Fruit fly (Drosophila melanogaster) whole organism, wandering third instar larva: ENCODE results near the gene CG18666.

Experiments used
- Dfd ChIP-seq: fragments of >200 bp; optimal IDR thresholded peaks from 2 replicates; lab custom pipeline; 2017; ENCODE audit warnings: missing biosample characterization, missing genetic modification characterization
- Mio ChIP-seq: sonication (Bioruptor generic); optimal IDR thresholded peaks from 2 replicates; lab custom pipeline; 2016; ENCODE audit warnings: missing biosample characterization, missing genetic modification characterization
- Myc ChIP-seq: fragments of >200 bp; optimal IDR thresholded peaks from 2 replicates; lab custom pipeline; 2017
- brk ChIP-seq: fragments of 200-800 bp; sonication (Bioruptor generic); optimal IDR thresholded peaks from 2 replicates; lab custom pipeline; 2016; ENCODE audit warnings: missing biosample characterization, mild to moderate bottlenecking, missing genetic modification characterization
- dsf ChIP-seq: sonication (Bioruptor generic); optimal IDR thresholded peaks from 2 replicates; lab custom pipeline; 2016; ENCODE audit warnings: missing biosample characterization, missing genetic modification characterization, borderline replicate concordance
- ey ChIP-seq: fragments of 200-800 bp; sonication (Bioruptor generic); optimal IDR thresholded peaks from 2 replicates; lab custom pipeline; 2016; ENCODE audit warnings: missing biosample characterization, missing genetic modification characterization
- fru ChIP-seq: fragments of 200-800 bp; sonication (Bioruptor generic); optimal IDR thresholded peaks from 3 replicates; lab custom pipeline; 2016; ENCODE audit warnings: missing biosample characterization, mild to moderate bottlenecking, missing genetic modification characterization
- h ChIP-seq: fragments of 200-800 bp; sonication (Bioruptor generic); optimal IDR thresholded peaks from 3 replicates; lab custom pipeline; 2016; ENCODE audit warnings: missing biosample characterization, mild to moderate bottlenecking, missing genetic modification characterization
- pan ChIP-seq: fragments of >200 bp; optimal IDR thresholded peaks from 2 replicates; lab custom pipeline; 2017
- psq ChIP-seq: fragments of 200-800 bp; sonication (Bioruptor generic); optimal IDR thresholded peaks from 3 replicates; lab custom pipeline; 2017; ENCODE audit warnings: missing biosample characterization, mild to moderate bottlenecking, missing genetic modification characterization, moderate library complexity
- usp ChIP-seq: fragments of >200 bp; optimal IDR thresholded peaks from 2 replicates; lab custom pipeline; 2017; ENCODE audit warnings: missing biosample characterization, missing genetic modification characterization

DNA sequence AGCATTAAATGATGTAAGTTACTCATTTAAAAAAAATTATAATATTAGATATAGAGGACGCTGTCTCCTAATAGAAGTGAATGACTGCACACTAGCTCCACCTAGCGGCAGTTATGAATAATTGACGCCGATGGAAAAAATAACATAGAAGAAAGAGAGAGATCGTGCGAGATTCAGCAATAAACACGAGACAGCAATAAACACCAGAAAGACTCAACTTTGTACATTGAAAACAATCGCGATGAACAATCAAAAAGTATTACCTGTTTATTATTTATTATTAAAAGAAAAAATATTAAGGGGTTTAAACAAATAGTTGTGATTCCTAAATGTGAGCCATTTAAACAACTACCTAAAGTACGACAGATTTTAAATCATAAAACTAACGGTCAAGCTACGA is 48.5 kb upstream of the CG18666 start:
- TF ChIP-seq fru (no peak), ey (no peak), Myc (lab: Kevin White, UChicago) (peak; percentile 29), Dfd (GFP tag; lab: Kevin White, UChicago) (no peak), h (no peak), psq (no peak), usp (GFP tag; lab: Kevin White, UChicago) (no peak), Mio (no peak), pan (lab: Kevin White, UChicago) (no peak), dsf (GFP tag; lab: Kevin White, UChicago) (no peak), brk (GFP tag; lab: Kevin White, UChicago) (no peak)
